Worm (Caenorhabditis elegans): ENCODE measurements around the gene B0304.4.

DNA sequence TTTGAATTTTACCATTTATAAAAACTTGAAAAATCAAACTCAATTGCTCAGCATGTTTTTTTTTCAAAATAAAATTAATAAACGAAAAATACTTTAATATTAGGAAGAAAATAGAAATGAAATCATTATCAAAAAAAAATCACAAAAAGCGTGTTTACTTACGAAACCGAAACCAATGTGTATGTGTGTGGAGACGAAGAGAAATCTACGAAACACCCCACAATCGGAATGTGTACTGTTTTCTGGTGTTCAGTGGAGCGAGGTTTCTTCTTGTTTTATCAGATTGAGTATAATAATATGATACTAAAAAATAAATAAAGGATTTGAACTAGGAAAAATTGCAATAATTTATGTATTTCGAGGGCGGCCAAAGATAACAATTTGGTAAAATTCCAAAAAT is 15.4 kb downstream of the B0304.4 start:
- no peak for TF ChIP-seq flt-1 (GFP tag; IDR thresholded peaks at IDR 0.05)
- TF ChIP-seq T22C8.4 (GFP tag; IDR thresholded peaks at IDR 0.05), result no peak
